Worm (Caenorhabditis elegans) whole organism, L1 larva: ENCODE measurements around the gene pgm-3.

ENCODE experiments used
- C16A3.4 ChIP-seq: fragments of 150-350 bp; optimal IDR thresholded peaks from 2 replicates; lab custom pipeline; 2014; ENCODE audit warnings: missing biosample characterization, missing genetic modification characterization
- alr-1 ChIP-seq: fragments of 200-800 bp; sonication (Bioruptor generic); optimal IDR thresholded peaks from 2 replicates; lab custom pipeline; 2018; ENCODE audit warnings: borderline replicate concordance, mild to moderate bottlenecking, missing genetic modification characterization, missing compliant biosample characterization
- blmp-1 ChIP-seq: fragments of 150-350 bp; optimal IDR thresholded peaks from 2 replicates; lab custom pipeline; 2014; ENCODE audit warnings: missing biosample characterization, missing genetic modification characterization
- ceh-63 ChIP-seq: fragments of 200-800 bp; sonication (Bioruptor generic); optimal IDR thresholded peaks from 2 replicates; lab custom pipeline; 2018; ENCODE audit warnings: mild to moderate bottlenecking, missing genetic modification characterization, missing compliant biosample characterization
- ceh-8 ChIP-seq: fragments of 200-800 bp; sonication (Bioruptor generic); optimal IDR thresholded peaks from 2 replicates; lab custom pipeline; 2018; ENCODE audit warnings: mild to moderate bottlenecking, missing genetic modification characterization, moderate library complexity, missing compliant biosample characterization
- ceh-82 ChIP-seq, 3 experiments: fragments of 150-350 bp in 1 of 3; sonication (generic microtip) in 2 of 3; optimal IDR thresholded peaks; 2 replicates each; lab custom pipeline; 2014 to 2017; ENCODE audit warnings: missing biosample characterization in 3 of 3, missing genetic modification characterization in 3 of 3
- ceh-88 ChIP-seq: fragments of 200-800 bp; sonication (Bioruptor generic); IDR thresholded peaks from 2 replicates; pipeline ENCODE4 v1.3.6; 2022; ENCODE audit warnings: missing genetic modification characterization, missing compliant biosample characterization
- efl-1 ChIP-seq, 4 experiments: fragments of 150-350 bp; optimal IDR thresholded peaks in 3 of 4; peaks in 1 of 4; 1 replicate in 1 of 4; 2 replicates in 3 of 4; lab custom pipeline; 2014; ENCODE audit warnings: missing biosample characterization in 2 of 4, missing genetic modification characterization in 2 of 4, missing genetic modification reagents in 2 of 4
- efl-3 ChIP-seq: fragments of 200-800 bp; sonication (Bioruptor generic); optimal IDR thresholded peaks from 2 replicates; lab custom pipeline; 2018; ENCODE audit warnings: mild to moderate bottlenecking, missing genetic modification characterization, missing compliant biosample characterization
- egl-13 ChIP-seq: sonication (generic microtip); optimal IDR thresholded peaks from 2 replicates; lab custom pipeline; 2016; ENCODE audit warnings: missing genotype, missing genetic modification reagents, missing genetic modification characterization, missing compliant biosample characterization
- elt-2 ChIP-seq: sonication (generic microtip); optimal IDR thresholded peaks from 2 replicates; lab custom pipeline; 2016; ENCODE audit warnings: missing genetic modification characterization, mild to moderate bottlenecking, inconsistent platforms, missing compliant biosample characterization, missing genetic modification reagents
- elt-3 ChIP-seq, 6 experiments: fragments of 150-350 bp in 1 of 6; sonication (generic microtip); optimal IDR thresholded peaks; 2 replicates each; lab custom pipeline; 2017 to 2018; ENCODE audit warnings: missing biosample characterization in 6 of 6, missing genetic modification characterization in 6 of 6, inconsistent platforms in 1 of 6
- ets-5 ChIP-seq: fragments of 200-800 bp; sonication (Bioruptor generic); IDR thresholded peaks from 2 replicates; pipeline ENCODE4 v1.3.6; 2022; ENCODE audit warnings: missing genetic modification characterization, missing compliant biosample characterization
- fkh-10 ChIP-seq: sonication (generic microtip); optimal IDR thresholded peaks from 2 replicates; lab custom pipeline; 2017; ENCODE audit warnings: missing biosample characterization, missing genetic modification reagents, missing genetic modification characterization
- fkh-4 ChIP-seq: sonication (generic microtip); optimal IDR thresholded peaks from 2 replicates; lab custom pipeline; 2016; ENCODE audit warnings: missing compliant biosample characterization, missing genetic modification characterization, borderline replicate concordance
- fkh-8 ChIP-seq: sonication (generic microtip); optimal IDR thresholded peaks from 2 replicates; lab custom pipeline; 2016; ENCODE audit warnings: mild to moderate bottlenecking, missing genetic modification characterization, missing compliant biosample characterization
- fos-1 ChIP-seq: fragments of 150-350 bp; optimal IDR thresholded peaks from 2 replicates; lab custom pipeline; 2014; ENCODE audit warnings: missing biosample characterization, missing genetic modification characterization
- hlh-17 ChIP-seq: fragments of 200-800 bp; sonication (Bioruptor generic); optimal IDR thresholded peaks from 2 replicates; lab custom pipeline; 2018; ENCODE audit warnings: missing genetic modification characterization, mild to moderate bottlenecking, missing compliant biosample characterization, moderate library complexity, borderline replicate concordance
- hpl-2 ChIP-seq: fragments of 150-350 bp; optimal IDR thresholded peaks from 2 replicates; lab custom pipeline; 2014; ENCODE audit warnings: missing biosample characterization, missing genetic modification reagents, missing genetic modification characterization
- irx-1 ChIP-seq: sonication (generic microtip); optimal IDR thresholded peaks from 2 replicates; lab custom pipeline; 2016; ENCODE audit warnings: missing genetic modification characterization, missing compliant biosample characterization
- isw-1 ChIP-seq: fragments of 200-800 bp; sonication (Bioruptor generic); IDR thresholded peaks from 2 replicates; pipeline ENCODE4 v1.3.6; 2022; ENCODE audit warnings: missing genetic modification characterization, missing compliant biosample characterization
- lin-13 ChIP-seq: fragments of 150-350 bp; optimal IDR thresholded peaks from 2 replicates; lab custom pipeline; 2014; ENCODE audit warnings: missing biosample characterization, missing genetic modification reagents, missing genetic modification characterization
- lin-15B ChIP-seq: fragments of 150-350 bp; sonication (generic microtip); optimal IDR thresholded peaks from 3 replicates; lab custom pipeline; 2014; ENCODE audit warnings: missing biosample characterization, missing genetic modification characterization
- lin-39 ChIP-seq: fragments of 150-350 bp; optimal IDR thresholded peaks from 2 replicates; lab custom pipeline; 2014; ENCODE audit warnings: missing biosample characterization, missing genetic modification reagents, missing genetic modification characterization
- lir-3 ChIP-seq: sonication (generic microtip); optimal IDR thresholded peaks from 2 replicates; lab custom pipeline; 2016; ENCODE audit warnings: mild to moderate bottlenecking, missing genetic modification characterization, moderate library complexity, missing compliant biosample characterization; ENCODE audit not compliant: poor library complexity
- lsy-2 ChIP-seq, 2 experiments: fragments of 150-350 bp; optimal IDR thresholded peaks; 2 replicates each; lab custom pipeline; 2014; ENCODE audit warnings: missing biosample characterization in 2 of 2, missing genetic modification characterization in 2 of 2
- nhr-11 ChIP-seq: fragments of 150-350 bp; optimal IDR thresholded peaks from 2 replicates; lab custom pipeline; 2014; ENCODE audit warnings: missing biosample characterization, missing genetic modification characterization
- nhr-12 ChIP-seq: sonication (generic microtip); optimal IDR thresholded peaks from 2 replicates; lab custom pipeline; 2017; ENCODE audit warnings: missing biosample characterization, missing genetic modification characterization
- nhr-237 ChIP-seq: fragments of 150-350 bp; optimal IDR thresholded peaks from 2 replicates; lab custom pipeline; 2014; ENCODE audit warnings: missing biosample characterization, missing genetic modification characterization
- nhr-28 ChIP-seq: fragments of 150-350 bp; optimal IDR thresholded peaks from 2 replicates; lab custom pipeline; 2014; ENCODE audit warnings: missing biosample characterization, missing genetic modification characterization
- nhr-47 ChIP-seq: sonication (generic microtip); optimal IDR thresholded peaks from 2 replicates; lab custom pipeline; 2016; ENCODE audit warnings: mild to moderate bottlenecking, missing genetic modification characterization, moderate library complexity, missing compliant biosample characterization
- nhr-71 ChIP-seq: sonication (generic microtip); optimal IDR thresholded peaks from 2 replicates; lab custom pipeline; 2016; ENCODE audit warnings: mild to moderate bottlenecking, missing genetic modification characterization, moderate library complexity, missing compliant biosample characterization
- nhr-77 ChIP-seq: fragments of 150-350 bp; optimal IDR thresholded peaks from 2 replicates; lab custom pipeline; 2014; ENCODE audit warnings: missing biosample characterization, missing genetic modification characterization
- nhr-84 ChIP-seq: sonication (generic microtip); optimal IDR thresholded peaks from 2 replicates; lab custom pipeline; 2017; ENCODE audit warnings: missing biosample characterization, missing genetic modification characterization
- nhr-85 ChIP-seq: sonication (generic microtip); peaks from one replicate; lab custom pipeline; 2016; ENCODE audit warnings: missing genetic modification characterization, inconsistent platforms, missing compliant biosample characterization
- nhr-90 ChIP-seq: sonication (generic microtip); optimal IDR thresholded peaks from 2 replicates; lab custom pipeline; 2016; ENCODE audit warnings: mild to moderate bottlenecking, missing genetic modification characterization, missing compliant biosample characterization; ENCODE audit not compliant: poor library complexity
- pag-3 ChIP-seq: sonication (generic microtip); optimal IDR thresholded peaks from 2 replicates; lab custom pipeline; 2017; ENCODE audit warnings: missing genetic modification characterization, mild to moderate bottlenecking, missing compliant biosample characterization, antibody characterized with exemption, borderline replicate concordance; ENCODE audit not compliant: insufficient read depth
- pax-3 ChIP-seq: fragments of 200-800 bp; sonication (Bioruptor generic); optimal IDR thresholded peaks from 2 replicates; lab custom pipeline; 2018; ENCODE audit warnings: mild to moderate bottlenecking, missing genetic modification characterization, moderate library complexity, missing compliant biosample characterization
- pqm-1 ChIP-seq: sonication (generic microtip); optimal IDR thresholded peaks from 3 replicates; lab custom pipeline; 2017; ENCODE audit warnings: missing biosample characterization, missing genetic modification characterization
- snpc-4 ChIP-seq: fragments of 150-350 bp; optimal IDR thresholded peaks from 2 replicates; lab custom pipeline; 2014; ENCODE audit warnings: missing biosample characterization, missing genetic modification characterization
- sox-4 ChIP-seq: sonication (generic microtip); optimal IDR thresholded peaks from 2 replicates; lab custom pipeline; 2016; ENCODE audit warnings: missing genetic modification characterization, missing compliant biosample characterization
- sptf-1 ChIP-seq: fragments of 150-350 bp; optimal IDR thresholded peaks from 2 replicates; lab custom pipeline; 2014; ENCODE audit warnings: missing biosample characterization, missing genetic modification characterization
- sup-37 ChIP-seq: fragments of 200-800 bp; sonication (Bioruptor generic); optimal IDR thresholded peaks from 2 replicates; lab custom pipeline; 2018; ENCODE audit warnings: mild to moderate bottlenecking, missing genetic modification characterization, missing compliant biosample characterization
- swsn-7 ChIP-seq: sonication (generic microtip); optimal IDR thresholded peaks from 2 replicates; lab custom pipeline; 2016; ENCODE audit warnings: missing genetic modification characterization, missing compliant biosample characterization
- tbx-2 ChIP-seq: sonication (generic microtip); optimal IDR thresholded peaks from 2 replicates; lab custom pipeline; 2016; ENCODE audit warnings: missing genetic modification characterization, missing compliant biosample characterization
- tlp-1 ChIP-seq: fragments of 150-350 bp; optimal IDR thresholded peaks from 2 replicates; lab custom pipeline; 2014; ENCODE audit warnings: missing biosample characterization, missing genetic modification characterization
- unc-130 ChIP-seq: fragments of 150-350 bp; optimal IDR thresholded peaks from 2 replicates; lab custom pipeline; 2017; ENCODE audit warnings: missing biosample characterization, missing genetic modification characterization, inconsistent platforms
- unc-30 ChIP-seq: sonication (generic microtip); optimal IDR thresholded peaks from 2 replicates; lab custom pipeline; 2017; ENCODE audit warnings: missing biosample characterization, missing genetic modification characterization
- unc-62 ChIP-seq: fragments of 150-350 bp; optimal IDR thresholded peaks from 2 replicates; lab custom pipeline; 2014; ENCODE audit warnings: missing biosample characterization, missing genetic modification reagents, missing genetic modification characterization
- xbp-1 ChIP-seq: sonication (generic microtip); optimal IDR thresholded peaks from 2 replicates; lab custom pipeline; 2016; ENCODE audit warnings: missing genetic modification characterization, missing compliant biosample characterization
- zip-4 ChIP-seq: fragments of 200-800 bp; sonication (Bioruptor generic); optimal IDR thresholded peaks from 2 replicates; lab custom pipeline; 2018; ENCODE audit warnings: mild to moderate bottlenecking, missing genetic modification characterization, moderate library complexity, missing compliant biosample characterization
- ztf-11 ChIP-seq, 2 experiments: sonication (generic microtip); optimal IDR thresholded peaks; 2 replicates each; lab custom pipeline; 2016 to 2017; ENCODE audit warnings: missing genetic modification characterization in 2 of 2, missing biosample characterization in 1 of 2, missing compliant biosample characterization in 1 of 2
- ztf-4 ChIP-seq: fragments of 150-350 bp; optimal IDR thresholded peaks from 2 replicates; lab custom pipeline; 2014; ENCODE audit warnings: missing biosample characterization, missing genetic modification characterization

pgm-3 gene

DNA sequence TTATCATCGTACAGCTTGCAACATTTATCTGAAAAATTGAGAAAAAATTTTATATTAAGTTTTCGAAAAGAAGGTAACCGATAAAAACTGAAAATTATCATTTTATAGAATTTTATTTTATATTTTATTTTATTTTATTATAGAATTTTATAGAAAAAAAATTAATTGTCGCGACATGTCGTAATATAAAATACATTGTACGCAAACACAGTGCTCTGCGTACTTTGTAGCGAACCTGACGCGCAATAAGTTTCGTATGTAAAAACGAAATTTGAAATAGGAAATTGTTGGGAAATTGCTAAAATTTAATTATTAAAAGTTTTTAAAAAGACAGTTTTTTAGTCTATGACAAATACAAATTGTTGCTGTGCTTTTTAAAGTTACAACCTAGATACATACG, 34.0 kb upstream of the pgm-3 start, which contains the start of the genes hst-1 and ints-6 (continued):
- TF ChIP-seq pqm-1 (tag; lab: Kevin White, UChicago) = no peak
- TF ChIP-seq nhr-28 (tag; lab: Kevin White, UChicago) = no peak
- no peak for TF ChIP-seq nhr-237
- no peak for TF ChIP-seq fkh-4
- no peak for TF ChIP-seq sox-4 (tag; lab: Kevin White, UChicago)
- TF ChIP-seq efl-3 (GFP tag; lab: Kevin White, UChicago) = no peak
- no peak for TF ChIP-seq nhr-90
- no peak for TF ChIP-seq ztf-4 (tag; lab: Kevin White, UChicago)
- TF ChIP-seq nhr-85 (tag; lab: Kevin White, UChicago) = no peak
- no peak for TF ChIP-seq elt-3 (tag; optimal IDR thresholded peaks at IDR 0.05; lab: Kevin White, UChicago)
- TF ChIP-seq snpc-4 = no peak
- TF ChIP-seq nhr-71 (tag; lab: Kevin White, UChicago) = peak; percentile 38
- no peak for TF ChIP-seq ceh-63 (GFP tag; lab: Kevin White, UChicago)
- no peak for TF ChIP-seq ceh-82 (tag; optimal IDR thresholded peaks at IDR 0.05; lab: Kevin White, UChicago)
- TF ChIP-seq nhr-12 (tag; lab: Kevin White, UChicago) = no peak
- TF ChIP-seq pag-3 (tag; lab: Kevin White, UChicago) = no peak
- TF ChIP-seq elt-2 (tag; lab: Kevin White, UChicago) = no peak
- TF ChIP-seq ceh-8 = no peak
- no peak for TF ChIP-seq unc-62 (GFP tag; lab: Kevin White, UChicago)
- no peak for TF ChIP-seq hlh-17 (GFP tag; lab: Kevin White, UChicago)
- TF ChIP-seq sptf-1 (tag; lab: Kevin White, UChicago) = no peak
- TF ChIP-seq xbp-1 (tag; lab: Kevin White, UChicago) = peak; percentile 28
- no peak for TF ChIP-seq fkh-8 (tag; lab: Kevin White, UChicago)
- TF ChIP-seq hpl-2 = no peak
- TF ChIP-seq lin-15B (tag; lab: Kevin White, UChicago) = no peak
- no peak for TF ChIP-seq irx-1 (tag; lab: Kevin White, UChicago)
- TF ChIP-seq lin-13 (GFP tag; lab: Kevin White, UChicago) = no peak
- no peak for TF ChIP-seq pax-3 (tag; lab: Kevin White, UChicago)
- TF ChIP-seq fos-1 (tag; lab: Kevin White, UChicago) = no peak
- TF ChIP-seq swsn-7 (tag; lab: Kevin White, UChicago) = peak; percentile 9
- TF ChIP-seq lsy-2 (tag; optimal IDR thresholded peaks at IDR 0.05; lab: Kevin White, UChicago) = peak; percentile 40 to 56
- no peak for TF ChIP-seq lir-3
- TF ChIP-seq ceh-88 (GFP tag; lab: Robert Waterston, UW) = no peak
- no peak for TF ChIP-seq ets-5 (GFP tag; lab: Robert Waterston, UW)
- TF ChIP-seq nhr-11 (tag; lab: Kevin White, UChicago) = no peak
- no peak for TF ChIP-seq unc-130 (tag; lab: Kevin White, UChicago)
- no peak for TF ChIP-seq ztf-11 (tag; optimal IDR thresholded peaks at IDR 0.05; lab: Kevin White, UChicago)
- no peak for TF ChIP-seq fkh-10 (GFP tag; lab: Kevin White, UChicago)
- no peak for TF ChIP-seq alr-1
- TF ChIP-seq unc-30 (tag; lab: Kevin White, UChicago) = no peak
- peak; percentile 4 for TF ChIP-seq blmp-1
- no peak for TF ChIP-seq nhr-84 (tag; lab: Kevin White, UChicago)
- peak; percentile 16 for TF ChIP-seq C16A3.4 (tag; lab: Kevin White, UChicago)
- no peak for TF ChIP-seq zip-4 (GFP tag; lab: Kevin White, UChicago)
- TF ChIP-seq efl-1 (optimal IDR thresholded peaks at IDR 0.05; lab: Kevin White, UChicago) = peak; percentile 14 to 35
- TF ChIP-seq efl-1 (GFP tag; optimal IDR thresholded peaks at IDR 0.05 in 1 of 2; lab: Kevin White, UChicago) = peak; percentile 40 to 88
- no peak for TF ChIP-seq egl-13 (tag; lab: Kevin White, UChicago)
- no peak for TF ChIP-seq lin-39 (tag; lab: Kevin White, UChicago)
- no peak for TF ChIP-seq isw-1 (GFP tag; lab: Robert Waterston, UW)
- TF ChIP-seq sup-37 (GFP tag; lab: Kevin White, UChicago) = no peak
- TF ChIP-seq nhr-47 = peak; percentile 32
- no peak for TF ChIP-seq tlp-1 (tag; lab: Kevin White, UChicago)
- TF ChIP-seq nhr-77 (tag; lab: Kevin White, UChicago) = no peak
- TF ChIP-seq tbx-2 (tag; lab: Kevin White, UChicago) = no peak
